Worm (Caenorhabditis elegans) whole organism, L2 larva: ENCODE measurements around the gene F38A6.5.
A peak's percentile ranks its signal among the peaks of the same experiment; 100 is the strongest.

ENCODE experiments used
- C34F6.9 ChIP-seq: fragments of 150-350 bp; optimal IDR thresholded peaks from 2 replicates; lab custom pipeline; 2014; ENCODE audit warnings: missing biosample characterization, missing genetic modification characterization
- F13H6.1 ChIP-seq: sonication (generic microtip); optimal IDR thresholded peaks from 2 replicates; lab custom pipeline; 2016; ENCODE audit warnings: missing genetic modification characterization, missing compliant biosample characterization
- R02D3.7 ChIP-seq: fragments of 150-350 bp; optimal IDR thresholded peaks from 2 replicates; lab custom pipeline; 2014; ENCODE audit warnings: missing biosample characterization, missing genetic modification characterization
- Y55F3AM.14 ChIP-seq: fragments of 200-800 bp; sonication (Bioruptor generic); optimal IDR thresholded peaks from 2 replicates; lab custom pipeline; 2018; ENCODE audit warnings: mild to moderate bottlenecking, missing genetic modification characterization, missing compliant biosample characterization
- ama-1 ChIP-seq: fragments of 150-350 bp; optimal IDR thresholded peaks from 2 replicates; lab custom pipeline; 2018; ENCODE audit warnings: inconsistent platforms
- blmp-1 ChIP-seq: sonication (generic microtip); optimal IDR thresholded peaks from 2 replicates; lab custom pipeline; 2017; ENCODE audit warnings: missing genetic modification characterization, mild to moderate bottlenecking, missing compliant biosample characterization, antibody characterized with exemption, moderate library complexity; ENCODE audit not compliant: insufficient read depth
- ceh-16 ChIP-seq: fragments of 150-350 bp; optimal IDR thresholded peaks from 2 replicates; lab custom pipeline; 2014; ENCODE audit warnings: missing biosample characterization, missing genetic modification characterization
- ceh-82 ChIP-seq: fragments of 150-350 bp; optimal IDR thresholded peaks from 2 replicates; lab custom pipeline; 2014; ENCODE audit warnings: missing biosample characterization, missing genetic modification characterization
- crh-2 ChIP-seq: sonication (generic microtip); optimal IDR thresholded peaks from 2 replicates; lab custom pipeline; 2017; ENCODE audit warnings: missing biosample characterization, missing genetic modification characterization
- egl-27 ChIP-seq: sonication (generic microtip); optimal IDR thresholded peaks from 3 replicates; lab custom pipeline; 2017; ENCODE audit warnings: missing biosample characterization, missing genetic modification reagents, missing genetic modification characterization
- elt-1 ChIP-seq: fragments of 150-350 bp; optimal IDR thresholded peaks from 2 replicates; lab custom pipeline; 2014; ENCODE audit warnings: missing biosample characterization, missing genetic modification characterization
- elt-3 ChIP-seq: sonication (generic microtip); optimal IDR thresholded peaks from 2 replicates; lab custom pipeline; 2017; ENCODE audit warnings: missing biosample characterization, missing genetic modification characterization
- fos-1 ChIP-seq: fragments of 150-350 bp; optimal IDR thresholded peaks from 2 replicates; lab custom pipeline; 2014; ENCODE audit warnings: missing biosample characterization, missing genetic modification characterization
- gmeb-1 ChIP-seq: fragments of 150-350 bp; optimal IDR thresholded peaks from 2 replicates; lab custom pipeline; 2014; ENCODE audit warnings: missing biosample characterization, missing genetic modification characterization
- lin-11 ChIP-seq: fragments of 150-350 bp; sonication (generic microtip); optimal IDR thresholded peaks from 2 replicates; lab custom pipeline; 2014; ENCODE audit warnings: missing biosample characterization, missing genetic modification characterization, inconsistent platforms, mixed read lengths
- lin-13 ChIP-seq: fragments of 150-350 bp; optimal IDR thresholded peaks from 2 replicates; lab custom pipeline; 2014; ENCODE audit warnings: missing biosample characterization, missing genetic modification reagents, missing genetic modification characterization
- lin-39 ChIP-seq: fragments of 150-350 bp; optimal IDR thresholded peaks from 2 replicates; lab custom pipeline; 2014; ENCODE audit warnings: missing biosample characterization, missing genetic modification reagents, missing genetic modification characterization
- lsy-2 ChIP-seq, 2 experiments: fragments of 150-350 bp in 1 of 2; sonication (generic microtip) in 1 of 2; optimal IDR thresholded peaks; 2 replicates each; lab custom pipeline; 2014 to 2017; ENCODE audit warnings: missing biosample characterization in 2 of 2, missing genetic modification characterization in 2 of 2
- mab-5 ChIP-seq: fragments of 150-350 bp; optimal IDR thresholded peaks from 2 replicates; lab custom pipeline; 2014; ENCODE audit warnings: missing biosample characterization, missing genetic modification characterization
- mbf-1 ChIP-seq: sonication (generic microtip); optimal IDR thresholded peaks from 2 replicates; lab custom pipeline; 2017; ENCODE audit warnings: missing biosample characterization, missing genetic modification characterization
- mdl-1 ChIP-seq, 2 experiments: fragments of 150-350 bp in 1 of 2; sonication (generic microtip) in 1 of 2; optimal IDR thresholded peaks; 2 replicates each; lab custom pipeline; 2017; ENCODE audit warnings: missing biosample characterization in 2 of 2, missing genetic modification characterization in 2 of 2
- nhr-12 ChIP-seq: fragments of 150-350 bp; optimal IDR thresholded peaks from 2 replicates; lab custom pipeline; 2014; ENCODE audit warnings: missing biosample characterization, missing genetic modification characterization
- nhr-129 ChIP-seq: fragments of 150-350 bp; optimal IDR thresholded peaks from 2 replicates; lab custom pipeline; 2014; ENCODE audit warnings: missing biosample characterization, missing genetic modification characterization
- nhr-23 ChIP-seq: fragments of 150-350 bp; optimal IDR thresholded peaks from 2 replicates; lab custom pipeline; 2014; ENCODE audit warnings: missing biosample characterization, missing genetic modification reagents, missing genetic modification characterization
- nhr-237 ChIP-seq: fragments of 150-350 bp; optimal IDR thresholded peaks from 2 replicates; lab custom pipeline; 2014; ENCODE audit warnings: missing biosample characterization, missing genetic modification characterization
- nhr-6 ChIP-seq: fragments of 150-350 bp; optimal IDR thresholded peaks from 2 replicates; lab custom pipeline; 2014; ENCODE audit warnings: missing biosample characterization, missing genetic modification characterization
- nhr-77 ChIP-seq: fragments of 150-350 bp; optimal IDR thresholded peaks from 2 replicates; lab custom pipeline; 2014; ENCODE audit warnings: missing biosample characterization, missing genetic modification characterization
- sem-4 ChIP-seq: fragments of 150-350 bp; optimal IDR thresholded peaks from 2 replicates; lab custom pipeline; 2014; ENCODE audit warnings: missing biosample characterization, missing genetic modification reagents, missing genetic modification characterization
- skn-1 ChIP-seq: sonication (generic microtip); optimal IDR thresholded peaks from 2 replicates; lab custom pipeline; 2017; ENCODE audit warnings: missing biosample characterization, missing genetic modification characterization
- sma-3 ChIP-seq: sonication (generic microtip); optimal IDR thresholded peaks from 2 replicates; lab custom pipeline; 2016; ENCODE audit warnings: missing genetic modification reagents, missing genetic modification characterization, missing compliant biosample characterization
- sma-9 ChIP-seq, 2 experiments: fragments of 150-350 bp in 1 of 2; sonication (generic microtip) in 1 of 2; optimal IDR thresholded peaks; 2 replicates each; lab custom pipeline; 2014 to 2016; ENCODE audit warnings: missing genetic modification characterization in 2 of 2, mild to moderate bottlenecking in 1 of 2, missing biosample characterization in 1 of 2, missing compliant biosample characterization in 1 of 2, missing genetic modification reagents in 1 of 2, moderate library complexity in 1 of 2
- snpc-4 ChIP-seq: fragments of 150-350 bp; optimal IDR thresholded peaks from 2 replicates; lab custom pipeline; 2014; ENCODE audit warnings: missing biosample characterization, missing genetic modification characterization
- unc-39 ChIP-seq: fragments of 150-350 bp; optimal IDR thresholded peaks from 2 replicates; lab custom pipeline; 2014; ENCODE audit warnings: missing biosample characterization, missing genetic modification characterization
- unc-55 ChIP-seq: fragments of 150-350 bp; sonication (generic microtip); optimal IDR thresholded peaks from 3 replicates; lab custom pipeline; 2014; ENCODE audit warnings: missing biosample characterization, missing genetic modification reagents, missing genetic modification characterization
- unc-62 ChIP-seq: fragments of 150-350 bp; optimal IDR thresholded peaks from 2 replicates; lab custom pipeline; 2014; ENCODE audit warnings: missing biosample characterization, missing genetic modification reagents, missing genetic modification characterization
- zag-1 ChIP-seq: fragments of 150-350 bp; optimal IDR thresholded peaks from 2 replicates; lab custom pipeline; 2014; ENCODE audit warnings: missing biosample characterization, missing genetic modification characterization
- ztf-1 ChIP-seq: fragments of 200-800 bp; sonication (Bioruptor generic); conservative IDR thresholded peaks from 2 replicates; pipeline ENCODE4 v1.3.6; 2022; ENCODE audit warnings: missing genetic modification characterization, missing compliant biosample characterization
- ztf-11 ChIP-seq: sonication (generic microtip); optimal IDR thresholded peaks from 2 replicates; lab custom pipeline; 2017; ENCODE audit warnings: missing biosample characterization, missing genetic modification characterization
- ztf-4 ChIP-seq: fragments of 150-350 bp; optimal IDR thresholded peaks from 2 replicates; lab custom pipeline; 2014; ENCODE audit warnings: missing biosample characterization, missing genetic modification characterization

F38A6.5 gene

DNA sequence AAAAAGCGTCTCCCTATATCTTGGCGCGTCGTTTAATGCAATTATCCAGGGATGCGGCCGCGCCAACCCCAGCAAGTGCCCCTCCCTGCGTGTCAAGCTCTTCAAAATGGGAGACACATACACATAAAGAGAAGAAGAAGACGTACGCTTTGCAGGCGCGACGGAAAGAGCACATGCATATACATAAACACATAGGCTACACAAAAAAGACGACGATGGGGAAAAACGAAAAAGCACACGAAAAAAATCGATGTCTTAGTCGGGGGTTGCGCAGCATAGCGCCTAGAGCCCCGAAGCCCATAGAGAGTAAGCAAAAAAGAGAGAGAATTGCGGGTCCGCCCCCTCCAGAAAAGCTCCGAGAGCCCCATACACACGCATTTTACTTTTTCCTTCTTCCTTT is 15.6 kb upstream of the F38A6.5 start, which contains the start of gene tpan-1:
Gene tpan-1 (plus strand): TSS at position 398 of the 400 bp plus-strand sequence.
- TF ChIP-seq nhr-12 (tag; lab: Kevin White, UChicago) = no peak
- TF ChIP-seq nhr-23 = no peak
- TF ChIP-seq unc-55 (GFP tag; lab: Kevin White, UChicago) = peak; percentile 90
- TF ChIP-seq sem-4 (tag; lab: Kevin White, UChicago) = peak; percentile 36
- TF ChIP-seq unc-39 (tag; lab: Kevin White, UChicago) = no peak
- peak; percentile 64 for TF ChIP-seq nhr-129 (tag; lab: Kevin White, UChicago)
- peak; percentile 75 for TF ChIP-seq C34F6.9 (tag; lab: Kevin White, UChicago)
- peak in 1 of 2 experiments; percentile 73 for TF ChIP-seq mdl-1 (tag; optimal IDR thresholded peaks at IDR 0.05; lab: Kevin White, UChicago)
- TF ChIP-seq ama-1 (lab: Kevin White, UChicago) = no peak
- no peak for TF ChIP-seq unc-62 (GFP tag; lab: Kevin White, UChicago)
- no peak for TF ChIP-seq sma-9 (GFP tag; optimal IDR thresholded peaks at IDR 0.05; lab: Kevin White, UChicago)
- no peak for TF ChIP-seq sma-9 (tag; optimal IDR thresholded peaks at IDR 0.05; lab: Kevin White, UChicago)
- no peak for TF ChIP-seq elt-1
- TF ChIP-seq fos-1 = no peak
- peak; percentile 22 for TF ChIP-seq mab-5
- TF ChIP-seq F13H6.1 (tag; lab: Kevin White, UChicago) = peak; percentile 53
- TF ChIP-seq gmeb-1 (tag; lab: Kevin White, UChicago) = no peak
- TF ChIP-seq blmp-1 (tag; lab: Kevin White, UChicago) = no peak
- 0 out of 2 replicates have a peak, but pooled peaks have one; percentile 79 for TF ChIP-seq ztf-1 (GFP tag; lab: Robert Waterston, UW)
- no peak for TF ChIP-seq skn-1 (tag; lab: Kevin White, UChicago)
- TF ChIP-seq ztf-4 (tag; lab: Kevin White, UChicago) = no peak
- peak; percentile 85 for TF ChIP-seq zag-1 (tag; lab: Kevin White, UChicago)
- TF ChIP-seq nhr-237 = no peak
- no peak for TF ChIP-seq R02D3.7
- TF ChIP-seq ceh-16 (tag; lab: Kevin White, UChicago) = no peak
- TF ChIP-seq Y55F3AM.14 (GFP tag; lab: Kevin White, UChicago) = peak; percentile 91
- peak; percentile 16 for TF ChIP-seq egl-27 (tag; lab: Kevin White, UChicago)
- TF ChIP-seq lsy-2 (tag; optimal IDR thresholded peaks at IDR 0.05; lab: Kevin White, UChicago) = peak; percentile 29 to 57
- peak; percentile 76 for TF ChIP-seq crh-2 (tag; lab: Kevin White, UChicago)
- TF ChIP-seq lin-11 (tag; lab: Kevin White, UChicago) = peak; percentile 75
- no peak for TF ChIP-seq ztf-11 (tag; lab: Kevin White, UChicago)
- no peak for TF ChIP-seq mbf-1 (tag; lab: Kevin White, UChicago)

DNA sequence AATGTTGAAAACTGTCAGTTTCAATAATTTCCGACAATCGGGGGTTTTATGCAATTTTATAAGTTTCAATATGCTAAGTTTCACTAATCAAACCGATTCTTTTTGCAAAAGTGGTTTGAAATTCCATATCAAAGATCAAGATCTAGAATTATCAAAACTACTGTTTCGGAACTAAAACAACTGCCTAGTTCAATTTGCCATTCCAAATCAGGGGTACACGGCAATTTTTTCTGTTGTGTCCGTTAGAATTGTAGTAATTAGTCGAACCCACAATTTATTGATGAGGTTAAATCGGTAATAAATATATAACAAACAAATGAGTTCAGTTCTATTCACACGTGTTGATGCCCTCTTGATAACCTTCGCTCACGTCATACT is 12.3 kb upstream of the F38A6.5 start:
- TF ChIP-seq sma-3 = no peak
- TF ChIP-seq egl-27 (tag; lab: Kevin White, UChicago) = no peak
- no peak for TF ChIP-seq nhr-6
- no peak for TF ChIP-seq nhr-77 (tag; lab: Kevin White, UChicago)
- TF ChIP-seq lin-13 (GFP tag; lab: Kevin White, UChicago) = no peak
- TF ChIP-seq nhr-12 (tag; lab: Kevin White, UChicago) = no peak
- TF ChIP-seq sem-4 (tag; lab: Kevin White, UChicago) = no peak
- no peak for TF ChIP-seq fos-1
- no peak for TF ChIP-seq snpc-4
- TF ChIP-seq lin-39 (tag; lab: Kevin White, UChicago) = no peak
- TF ChIP-seq mbf-1 (tag; lab: Kevin White, UChicago) = no peak
- no peak for TF ChIP-seq ceh-82 (tag; lab: Kevin White, UChicago)
- TF ChIP-seq ceh-16 (tag; lab: Kevin White, UChicago) = no peak
- TF ChIP-seq unc-39 (tag; lab: Kevin White, UChicago) = no peak
- no peak for TF ChIP-seq elt-3 (tag; lab: Kevin White, UChicago)
- no peak for TF ChIP-seq C34F6.9 (tag; lab: Kevin White, UChicago)
- no peak for TF ChIP-seq nhr-129 (tag; lab: Kevin White, UChicago)
- no peak for TF ChIP-seq blmp-1 (tag; lab: Kevin White, UChicago)
- TF ChIP-seq mab-5 = no peak
